Worm (Caenorhabditis elegans): ENCODE measurements around the gene E04F6.8.

DNA sequence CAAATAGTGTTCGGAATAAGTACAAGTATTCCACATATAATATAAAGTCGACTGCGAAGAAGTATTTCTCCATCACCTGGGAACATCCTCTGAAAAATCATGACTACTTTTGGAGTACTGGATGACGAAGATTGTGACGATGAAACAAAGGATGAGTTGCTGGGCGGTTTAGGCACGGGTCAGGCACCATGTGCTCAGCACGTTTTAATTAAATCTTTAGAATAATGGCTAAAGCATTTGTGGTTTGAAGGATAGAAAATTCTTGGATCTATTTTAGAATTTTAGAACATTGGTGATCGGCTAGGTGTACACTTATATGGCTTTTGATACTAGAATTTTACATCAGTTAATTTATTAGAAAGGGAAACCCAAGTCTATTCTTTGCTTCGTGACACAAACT, 24.1 kb downstream of the E04F6.8 start, which contains the start of gene C27H5.6:
- no peak for TF ChIP-seq nhr-76 (tag; optimal IDR thresholded peaks at IDR 0.05)
- no peak for TF ChIP-seq ama-1 (optimal IDR thresholded peaks at IDR 0.05)
- no peak for TF ChIP-seq nhr-237 (tag; optimal IDR thresholded peaks at IDR 0.05)
- no peak for TF ChIP-seq ztf-11 (tag; optimal IDR thresholded peaks at IDR 0.05)
- no peak for TF ChIP-seq nhr-6 (tag; optimal IDR thresholded peaks at IDR 0.05)
- TF ChIP-seq ceh-62 (tag; optimal IDR thresholded peaks at IDR 0.05) = no peak
- TF ChIP-seq lsy-2 (tag; optimal IDR thresholded peaks at IDR 0.05) = no peak
- TF ChIP-seq unc-62 (GFP tag; optimal IDR thresholded peaks at IDR 0.05 in 1 of 2) = no peak
- TF ChIP-seq unc-62 (tag; optimal IDR thresholded peaks at IDR 0.05) = no peak

All from whole organism, L4 larva.